Fruit fly (Drosophila melanogaster) whole organism, wandering third instar larva: ENCODE data around the gene CG7840.

ENCODE experiments used
- Abd-B ChIP-seq: fragments of >200 bp; optimal IDR thresholded peaks from 2 replicates; lab custom pipeline; 2017; ENCODE audit warnings: missing biosample characterization, missing genetic modification characterization
- CrebA ChIP-seq: fragments of 200-800 bp; sonication (Bioruptor generic); optimal IDR thresholded peaks from 2 replicates; lab custom pipeline; 2016; ENCODE audit warnings: missing biosample characterization, mild to moderate bottlenecking, missing genetic modification characterization, borderline replicate concordance
- GATAd ChIP-seq: sonication (Bioruptor generic); optimal IDR thresholded peaks from 2 replicates; lab custom pipeline; 2016; ENCODE audit warnings: missing biosample characterization, missing genetic modification characterization
- Hr83 ChIP-seq: fragments of 200-300 bp; sonication (Bioruptor generic); optimal IDR thresholded peaks from 2 replicates; lab custom pipeline; 2016; ENCODE audit warnings: missing biosample characterization, mild to moderate bottlenecking, missing genetic modification characterization, moderate library complexity; ENCODE audit not compliant: poor library complexity, severe bottlenecking
- Rel ChIP-seq, 2 experiments: fragments of 200-800 bp; sonication (Bioruptor generic) in 1 of 2; optimal IDR thresholded peaks; 2 replicates in 1 of 2; 3 replicates in 1 of 2; lab custom pipeline; 2016 to 2019; ENCODE audit warnings: mild to moderate bottlenecking in 2 of 2, missing biosample characterization in 2 of 2, missing genetic modification characterization in 2 of 2, moderate library complexity in 1 of 2
- br ChIP-seq: fragments of 200-800 bp; sonication (Bioruptor generic); optimal IDR thresholded peaks from 2 replicates; lab custom pipeline; 2016; ENCODE audit warnings: missing biosample characterization, missing genetic modification characterization
- dsf ChIP-seq: sonication (Bioruptor generic); optimal IDR thresholded peaks from 2 replicates; lab custom pipeline; 2016; ENCODE audit warnings: missing biosample characterization, missing genetic modification characterization, borderline replicate concordance
- ey ChIP-seq: fragments of 200-800 bp; sonication (Bioruptor generic); optimal IDR thresholded peaks from 2 replicates; lab custom pipeline; 2016; ENCODE audit warnings: missing biosample characterization, missing genetic modification characterization
- foxo ChIP-seq, 2 experiments: fragments of 200-800 bp; sonication (Bioruptor generic); optimal IDR thresholded peaks; 2 replicates in 1 of 2; 3 replicates in 1 of 2; lab custom pipeline; 2016 to 2017; ENCODE audit warnings: missing biosample characterization in 2 of 2, missing genetic modification characterization in 2 of 2
- pan ChIP-seq: fragments of >200 bp; optimal IDR thresholded peaks from 2 replicates; lab custom pipeline; 2017
- rgr ChIP-seq: fragments of 200-800 bp; sonication (Bioruptor generic); optimal IDR thresholded peaks from 3 replicates; lab custom pipeline; 2016; ENCODE audit warnings: missing biosample characterization, mild to moderate bottlenecking, missing genetic modification characterization

The CG7840 gene

DNA sequence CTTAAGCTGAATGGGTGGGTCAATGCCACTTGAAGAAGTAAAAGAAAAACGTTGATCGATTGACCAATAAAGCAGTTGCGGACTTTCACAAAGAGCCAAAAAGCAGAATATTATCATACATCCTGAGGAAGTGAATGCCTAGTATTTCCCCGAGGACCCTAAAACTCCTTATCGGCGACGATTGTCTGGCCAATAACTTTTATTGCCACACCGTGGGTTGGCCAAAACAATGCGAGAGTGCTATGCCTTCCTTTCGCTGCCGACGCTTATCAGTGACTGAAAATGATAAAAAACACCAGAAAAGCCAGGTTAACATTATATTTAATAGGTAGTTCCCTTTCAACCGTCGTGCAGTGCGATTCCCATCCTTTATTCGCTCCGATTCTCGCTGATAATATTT is 46.5 kb downstream of the CG7840 start, which contains the start of gene Mur29B:
TSS of gene Mur29B (plus strand) at position 324 of the 400 bp plus-strand sequence.
- TF ChIP-seq rgr (GFP tag; lab: Kevin White, UChicago) (no peak), Hr83 (peak; percentile 29), br (GFP tag; lab: Kevin White, UChicago) (peak; percentile 2), Rel (GFP tag; optimal IDR thresholded peaks at IDR 0.05; lab: Kevin White, UChicago) (no peak), Rel (tag; optimal IDR thresholded peaks at IDR 0.05; lab: Kevin White, UChicago) (peak; percentile 92), CrebA (GFP tag; lab: Kevin White, UChicago) (peak; percentile 22), Abd-B (no peak)

DNA sequence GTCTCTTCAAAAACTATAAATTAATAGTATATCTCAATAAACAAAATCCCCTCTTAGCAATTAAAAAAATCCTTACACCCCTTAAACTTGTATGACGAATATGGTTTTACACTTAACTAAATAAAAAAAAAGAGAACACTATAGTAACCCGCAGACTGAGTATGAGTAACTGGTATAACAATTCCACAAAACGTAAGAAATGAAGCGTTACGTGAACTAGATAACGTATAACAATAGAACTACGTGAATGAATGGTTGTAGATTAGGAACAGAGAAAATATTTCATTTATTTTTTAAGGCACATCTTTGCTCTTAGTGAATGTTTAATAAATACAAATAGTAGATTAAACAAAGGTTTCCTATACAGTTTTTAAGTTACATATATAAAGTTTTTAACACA is 50.0 kb downstream of the CG7840 start:
- no peak for TF ChIP-seq dsf (GFP tag; lab: Kevin White, UChicago)
- no peak for TF ChIP-seq foxo (GFP tag; optimal IDR thresholded peaks at IDR 0.05; lab: Kevin White, UChicago)
- TF ChIP-seq ey (GFP tag; lab: Kevin White, UChicago): no peak
- no peak for TF ChIP-seq pan (lab: Kevin White, UChicago)
- no peak for TF ChIP-seq GATAd (GFP tag; lab: Kevin White, UChicago)
- TF ChIP-seq, all 38 proteins: peak for 0
